Fruit fly (Drosophila melanogaster) whole organism, pupa: ENCODE measurements around the gene morgue.

ENCODE experiments used
- CG17806 ChIP-seq: fragments of 200-800 bp; sonication (Bioruptor generic); optimal IDR thresholded peaks from 2 replicates; lab custom pipeline; 2018; ENCODE audit warnings: missing biosample characterization, mild to moderate bottlenecking, missing genetic modification characterization, moderate library complexity
- CG8159 ChIP-seq: fragments of 200-800 bp; sonication (Bioruptor generic); optimal IDR thresholded peaks from 3 replicates; lab custom pipeline; 2018; ENCODE audit warnings: missing biosample characterization, mild to moderate bottlenecking, missing genetic modification characterization, moderate library complexity
- D1 ChIP-seq: fragments of 200-800 bp; sonication (Bioruptor generic); optimal IDR thresholded peaks from 2 replicates; lab custom pipeline; 2018; ENCODE audit warnings: missing biosample characterization, mild to moderate bottlenecking, missing genetic modification characterization, moderate library complexity
- fd96Ca ChIP-seq: fragments of 200-800 bp; sonication (Bioruptor generic); IDR thresholded peaks from 3 replicates; pipeline ENCODE4 v1.3.6; 2022; ENCODE audit warnings: missing biosample characterization, missing genetic modification characterization
- gl ChIP-seq: fragments of 200-800 bp; sonication (Bioruptor generic); optimal IDR thresholded peaks from 2 replicates; lab custom pipeline; 2018; ENCODE audit warnings: missing biosample characterization, mild to moderate bottlenecking, missing genetic modification characterization

- TF ChIP-seq gl (no peak), fd96Ca (GFP tag; lab: Robert Waterston, UW) (0 out of 3 replicates have a peak, but pooled peaks have one; percentile 35), CG8159 (tag; lab: Kevin White, UChicago) (peak; percentile 65), D1 (tag; lab: Kevin White, UChicago) (no peak), CG17806 (tag; lab: Kevin White, UChicago) (no peak)
Measured at dm6 chr2L:4416089-4416488, 28.4 kb downstream of the morgue start.
